Worm (Caenorhabditis elegans) whole organism, young adult: ENCODE measurements around the gene gmpr-1.

ENCODE experiments used
- F22D6.2 ChIP-seq: sonication (generic microtip); optimal IDR thresholded peaks from 2 replicates; lab custom pipeline; 2016; ENCODE audit warnings: mild to moderate bottlenecking, missing genetic modification characterization, missing compliant biosample characterization
- F52B5.7 ChIP-seq: sonication (generic microtip); optimal IDR thresholded peaks from 2 replicates; lab custom pipeline; 2016; ENCODE audit warnings: mild to moderate bottlenecking, missing genetic modification characterization, missing compliant biosample characterization
- attf-3 ChIP-seq: fragments of 200-800 bp; sonication (Bioruptor generic); conservative IDR thresholded peaks from 2 replicates; pipeline ENCODE4 v1.3.6; 2022; ENCODE audit warnings: missing genetic modification reagents, missing genetic modification characterization, missing compliant biosample characterization
- cebp-1 ChIP-seq, 2 experiments: fragments of 200-800 bp in 1 of 2; sonication (Bioruptor generic) in 1 of 2; sonication (generic microtip) in 1 of 2; IDR thresholded peaks in 1 of 2; optimal IDR thresholded peaks in 1 of 2; 2 replicates each; pipeline versions ENCODE4 v1.3.6 to Lab custom; 2017 to 2022; ENCODE audit warnings: missing compliant biosample characterization in 2 of 2, missing genetic modification characterization in 2 of 2, mild to moderate bottlenecking in 1 of 2, missing genetic modification reagents in 1 of 2, moderate library complexity in 1 of 2
- efl-1 ChIP-seq: fragments of 150-350 bp; optimal IDR thresholded peaks from 2 replicates; lab custom pipeline; 2014; ENCODE audit warnings: missing biosample characterization, missing genetic modification reagents, missing genetic modification characterization
- egl-44 ChIP-seq: fragments of 200-800 bp; sonication (Bioruptor generic); IDR thresholded peaks from 2 replicates; pipeline ENCODE4 v1.3.6; 2022; ENCODE audit warnings: missing genetic modification reagents, missing genetic modification characterization, missing compliant biosample characterization
- hlh-12 ChIP-seq: sonication (generic microtip); optimal IDR thresholded peaks from 2 replicates; lab custom pipeline; 2016; ENCODE audit warnings: missing genetic modification characterization, missing compliant biosample characterization
- hlh-26 ChIP-seq: fragments of 200-800 bp; sonication (Bioruptor generic); conservative IDR thresholded peaks from 2 replicates; pipeline ENCODE4 v1.3.6; 2022; ENCODE audit warnings: missing genetic modification reagents, missing genetic modification characterization, missing compliant biosample characterization
- hsf-1 ChIP-seq: fragments of 200-800 bp; sonication (Bioruptor generic); IDR thresholded peaks from 2 replicates; pipeline ENCODE4 v1.3.6; 2022; ENCODE audit warnings: missing genetic modification reagents, missing genetic modification characterization, missing compliant biosample characterization
- let-607 ChIP-seq, 2 experiments: fragments of 200-800 bp in 1 of 2; sonication (Bioruptor generic) in 1 of 2; sonication (generic microtip) in 1 of 2; optimal IDR thresholded peaks; 2 replicates each; lab custom pipeline; 2016 to 2018; ENCODE audit warnings: mild to moderate bottlenecking in 2 of 2, missing compliant biosample characterization in 2 of 2, missing genetic modification characterization in 2 of 2, moderate library complexity in 2 of 2, missing genotype in 1 of 2
- lsy-27 ChIP-seq: sonication (generic microtip); optimal IDR thresholded peaks from 2 replicates; lab custom pipeline; 2017; ENCODE audit warnings: missing genetic modification characterization, mild to moderate bottlenecking, missing compliant biosample characterization, antibody characterized with exemption, missing genotype, borderline replicate concordance; ENCODE audit not compliant: insufficient read depth
- mcd-1 ChIP-seq: fragments of 200-800 bp; sonication (Bioruptor generic); IDR thresholded peaks from 2 replicates; pipeline ENCODE4 v1.3.6; 2022; ENCODE audit warnings: missing genetic modification reagents, missing genetic modification characterization, missing compliant biosample characterization
- nhr-179 ChIP-seq: sonication (generic microtip); optimal IDR thresholded peaks from 2 replicates; lab custom pipeline; 2016; ENCODE audit warnings: mild to moderate bottlenecking, missing genetic modification characterization, missing compliant biosample characterization
- rcor-1 ChIP-seq: fragments of 200-800 bp; sonication (Bioruptor generic); IDR thresholded peaks from 2 replicates; pipeline ENCODE4 v1.3.6; 2022; ENCODE audit warnings: missing genetic modification reagents, missing genetic modification characterization, missing compliant biosample characterization
- tbp1 ChIP-seq: fragments of 200-800 bp; sonication (Bioruptor generic); optimal IDR thresholded peaks from 2 replicates; lab custom pipeline; 2018; ENCODE audit warnings: mild to moderate bottlenecking, missing genetic modification characterization, missing compliant biosample characterization
- unc-130 ChIP-seq: sonication (generic microtip); optimal IDR thresholded peaks from 2 replicates; lab custom pipeline; 2016; ENCODE audit warnings: missing genetic modification reagents, missing genetic modification characterization, missing compliant biosample characterization
- ztf-25 ChIP-seq: fragments of 200-800 bp; sonication (Bioruptor generic); IDR thresholded peaks from 2 replicates; pipeline ENCODE4 v1.3.6; 2022; ENCODE audit warnings: missing genetic modification reagents, missing genetic modification characterization, missing compliant biosample characterization
- ztf-28 ChIP-seq: fragments of 200-800 bp; sonication (Bioruptor generic); IDR thresholded peaks from 2 replicates; pipeline ENCODE4 v1.3.6; 2022; ENCODE audit warnings: missing genetic modification reagents, missing genetic modification characterization, missing compliant biosample characterization
- ztf-3 ChIP-seq: fragments of 200-800 bp; sonication (Bioruptor generic); optimal IDR thresholded peaks from 2 replicates; lab custom pipeline; 2018; ENCODE audit warnings: mild to moderate bottlenecking, missing genetic modification characterization, missing compliant biosample characterization

Gene gmpr-1

ce11 chrV:4325415-4325814 lies 45.8 kb downstream of the gmpr-1 start, which contains the start of gene nhr-125 (continued):
- no peak for TF ChIP-seq tbp1 (GFP tag; lab: Kevin White, UChicago)
- TF ChIP-seq, all 124 proteins: peak for 0

DNA sequence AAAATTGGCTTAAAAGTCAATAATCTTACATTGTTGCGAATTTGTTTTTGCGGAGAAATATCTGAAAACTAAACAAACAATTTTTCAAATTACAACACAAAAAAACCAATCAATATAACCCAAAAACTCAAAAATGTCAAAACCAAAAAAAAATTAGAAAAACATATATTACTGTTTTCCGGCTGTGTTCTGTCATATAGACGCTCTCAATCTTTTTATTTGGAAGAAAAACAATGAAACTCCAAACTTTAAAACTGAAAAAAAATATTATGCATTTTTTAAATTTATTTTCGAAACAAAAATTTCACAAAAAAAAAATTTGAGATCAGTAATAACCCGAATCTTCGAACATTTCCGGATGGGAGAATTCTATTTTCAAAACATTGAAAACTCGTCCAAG lies 48.5 kb downstream of the gmpr-1 start, which contains the start of gene R02D1.2:
Gene R02D1.2, minus strand, starts transcription at position 101 of the 400 bp plus-strand sequence.
- TF ChIP-seq hlh-12 (tag; lab: Kevin White, UChicago) (no peak), unc-130 (GFP tag; lab: Kevin White, UChicago) (no peak), F22D6.2 (tag; lab: Kevin White, UChicago) (no peak), efl-1 (GFP tag; lab: Kevin White, UChicago) (no peak), F52B5.7 (tag; lab: Kevin White, UChicago) (no peak), egl-44 (GFP tag; lab: Robert Waterston, UW) (no peak), hlh-26 (no peak), rcor-1 (GFP tag; lab: Robert Waterston, UW) (no peak), hsf-1 (GFP tag; lab: Robert Waterston, UW) (no peak)

- TF ChIP-seq ztf-3 (GFP tag; lab: Kevin White, UChicago), result no peak
- TF ChIP-seq ztf-28 (GFP tag; lab: Robert Waterston, UW), result no peak
- no peak for TF ChIP-seq cebp-1 (GFP tag; IDR thresholded peaks at IDR 0.05; lab: Robert Waterston, UW)
- no peak for TF ChIP-seq cebp-1 (tag; optimal IDR thresholded peaks at IDR 0.05; lab: Kevin White, UChicago)
- no peak for TF ChIP-seq mcd-1 (GFP tag; lab: Robert Waterston, UW)
- TF ChIP-seq lsy-27, result no peak
- no peak for TF ChIP-seq attf-3 (GFP tag; lab: Robert Waterston, UW)
- no peak for TF ChIP-seq nhr-179 (tag; lab: Kevin White, UChicago)
- TF ChIP-seq ztf-25 (GFP tag; lab: Robert Waterston, UW), result no peak
- no peak for TF ChIP-seq let-607 (tag; optimal IDR thresholded peaks at IDR 0.05; lab: Kevin White, UChicago)
- TF ChIP-seq unc-130 (GFP tag; lab: Kevin White, UChicago), result no peak
Observed at ce11 chrV:4319867-4320266, 51.3 kb downstream of the gmpr-1 start, which contains the start of gene ZC132.9. ZC132.9 (minus strand) TSS chrV:4319967.
